Fruit fly (Drosophila melanogaster) whole organism, embryonic: ENCODE data around the gene CG3632.
A peak's percentile ranks its signal among the peaks of the same experiment; 100 is the strongest.

Experiments
- CG10147 ChIP-seq: fragments of 200-800 bp; sonication (Bioruptor generic); optimal IDR thresholded peaks from 2 replicates; lab custom pipeline; 2019; ENCODE audit warnings: missing biosample characterization, mild to moderate bottlenecking, missing genetic modification characterization, moderate library complexity
- CG10274 ChIP-seq: fragments of 200-800 bp; sonication (Bioruptor generic); optimal IDR thresholded peaks from 3 replicates; lab custom pipeline; 2017; ENCODE audit warnings: missing biosample characterization, mild to moderate bottlenecking, missing genetic modification characterization
- CG10431 ChIP-seq: fragments of 200-800 bp; sonication (Bioruptor generic); optimal IDR thresholded peaks from 3 replicates; lab custom pipeline; 2018; ENCODE audit warnings: missing biosample characterization, mild to moderate bottlenecking, missing genetic modification characterization
- CG13296 ChIP-seq: fragments of 200-800 bp; sonication (Bioruptor generic); optimal IDR thresholded peaks from 3 replicates; lab custom pipeline; 2018; ENCODE audit warnings: missing biosample characterization, mild to moderate bottlenecking, missing genetic modification characterization
- CG14965 ChIP-seq: fragments of 200-800 bp; sonication (Bioruptor generic); optimal IDR thresholded peaks from 2 replicates; lab custom pipeline; 2016; ENCODE audit warnings: missing biosample characterization, missing genetic modification characterization, borderline replicate concordance
- CG15269 ChIP-seq: fragments of 200-800 bp; sonication (Bioruptor generic); optimal IDR thresholded peaks from 2 replicates; lab custom pipeline; 2018; ENCODE audit warnings: missing biosample characterization, mild to moderate bottlenecking, missing genetic modification characterization, moderate library complexity
- CG1603 ChIP-seq: fragments of 200-800 bp; sonication (Bioruptor generic); optimal IDR thresholded peaks from 2 replicates; lab custom pipeline; 2019; ENCODE audit warnings: missing biosample characterization, mild to moderate bottlenecking, missing genetic modification characterization, moderate library complexity
- CG16813 ChIP-seq: fragments of 200-800 bp; sonication (Bioruptor generic); IDR thresholded peaks from 3 replicates; pipeline ENCODE4 v1.3.6; 2022; ENCODE audit warnings: missing biosample characterization, missing genetic modification characterization; ENCODE audit not compliant: partially characterized antibody
- CG18619 ChIP-seq: fragments of 200-800 bp; sonication (Bioruptor generic); optimal IDR thresholded peaks from 3 replicates; lab custom pipeline; 2017; ENCODE audit warnings: missing biosample characterization, mild to moderate bottlenecking, missing genetic modification characterization
- CG2116 ChIP-seq: fragments of 200-800 bp; sonication (Bioruptor generic); optimal IDR thresholded peaks from 3 replicates; lab custom pipeline; 2018; ENCODE audit warnings: missing biosample characterization, mild to moderate bottlenecking, missing genetic modification characterization
- CG2129 ChIP-seq: fragments of 200-800 bp; sonication (Bioruptor generic); IDR thresholded peaks from 2 replicates; pipeline ENCODE4 v1.3.6; 2022; ENCODE audit warnings: missing biosample characterization, missing genetic modification characterization; ENCODE audit not compliant: partially characterized antibody
- CG30020 ChIP-seq: fragments of 200-800 bp; optimal IDR thresholded peaks from 2 replicates; lab custom pipeline; 2019; ENCODE audit warnings: missing biosample characterization, mild to moderate bottlenecking, missing genetic modification characterization, moderate library complexity
- CG4328 ChIP-seq: fragments of 200-800 bp; sonication (Bioruptor generic); optimal IDR thresholded peaks from 3 replicates; lab custom pipeline; 2017; ENCODE audit warnings: missing biosample characterization, missing genetic modification reagents, missing genetic modification characterization
- CG6791 ChIP-seq: fragments of 200-800 bp; sonication (Bioruptor generic); IDR thresholded peaks from 3 replicates; pipeline ENCODE4 v1.3.6; 2022; ENCODE audit warnings: missing biosample characterization, missing genetic modification characterization; ENCODE audit not compliant: partially characterized antibody
- CG7556 ChIP-seq: fragments of 200-800 bp; sonication (Bioruptor generic); optimal IDR thresholded peaks from 2 replicates; lab custom pipeline; 2017; ENCODE audit warnings: missing biosample characterization, mild to moderate bottlenecking, missing genetic modification characterization
- Camta ChIP-seq: fragments of 200-800 bp; sonication (Bioruptor generic); optimal IDR thresholded peaks from 2 replicates; lab custom pipeline; 2016; ENCODE audit warnings: missing biosample characterization, missing genetic modification characterization
- ERR ChIP-seq: fragments of 200-800 bp; sonication (Bioruptor generic); optimal IDR thresholded peaks from 2 replicates; lab custom pipeline; 2016; ENCODE audit warnings: missing biosample characterization, missing genetic modification characterization
- Ets65A ChIP-seq: fragments of 200-800 bp; sonication (Bioruptor generic); peaks from one replicate; lab custom pipeline; 2016; ENCODE audit warnings: missing biosample characterization, missing genetic modification characterization
- Jarid2 ChIP-seq: fragments of 200-800 bp; sonication (Bioruptor generic); optimal IDR thresholded peaks from 3 replicates; lab custom pipeline; 2017; ENCODE audit warnings: mild to moderate bottlenecking, missing biosample characterization, missing genetic modification reagents, missing genetic modification characterization
- Med ChIP-seq: fragments of 200-800 bp; sonication (Bioruptor generic); peaks from one replicate; lab custom pipeline; 2016; ENCODE audit warnings: missing biosample characterization, missing genetic modification characterization, mild to moderate bottlenecking, inconsistent platforms, moderate library complexity
- Myb ChIP-seq: fragments of 200-800 bp; sonication (Bioruptor generic); optimal IDR thresholded peaks from 2 replicates; lab custom pipeline; 2016; ENCODE audit warnings: missing biosample characterization, missing genetic modification characterization
- NFAT ChIP-seq: fragments of 200-800 bp; sonication (Bioruptor generic); IDR thresholded peaks from 2 replicates; pipeline ENCODE4 v1.3.6; 2022; ENCODE audit warnings: missing biosample characterization, missing genetic modification characterization
- Optix ChIP-seq: fragments of 200-800 bp; sonication (Bioruptor generic); IDR thresholded peaks from 3 replicates; pipeline ENCODE4 v1.3.6; 2022; ENCODE audit warnings: missing biosample characterization, missing genetic modification characterization
- Taf1 ChIP-seq: fragments of 200-800 bp; sonication (Bioruptor generic); IDR thresholded peaks from 2 replicates; pipeline ENCODE4 v1.3.6; 2022; ENCODE audit warnings: missing biosample characterization, missing genetic modification characterization
- Vsx1 ChIP-seq: fragments of 200-800 bp; sonication (Bioruptor generic); optimal IDR thresholded peaks from 2 replicates; lab custom pipeline; 2017; ENCODE audit warnings: missing biosample characterization, mild to moderate bottlenecking, missing genetic modification characterization, missing genetic modification reagents
- Xbp1 ChIP-seq: fragments of 200-800 bp; sonication (Bioruptor generic); optimal IDR thresholded peaks from 3 replicates; lab custom pipeline; 2016; ENCODE audit warnings: missing biosample characterization, mild to moderate bottlenecking, missing genetic modification characterization
- amos ChIP-seq: fragments of 200-800 bp; sonication (Bioruptor generic); IDR thresholded peaks from 2 replicates; pipeline ENCODE4 v1.3.6; 2022; ENCODE audit warnings: missing biosample characterization, missing genetic modification characterization; ENCODE audit not compliant: partially characterized antibody
- bigmax ChIP-seq: fragments of 200-800 bp; sonication (Bioruptor generic); optimal IDR thresholded peaks from 2 replicates; lab custom pipeline; 2018; ENCODE audit warnings: missing biosample characterization, mild to moderate bottlenecking, missing genetic modification characterization
- dimm ChIP-seq: fragments of 200-800 bp; sonication (Bioruptor generic); IDR thresholded peaks from 2 replicates; pipeline ENCODE4 v1.3.6; 2022; ENCODE audit warnings: missing biosample characterization, missing genetic modification characterization
- exex ChIP-seq: fragments of 200-800 bp; sonication (Bioruptor generic); optimal IDR thresholded peaks from 4 replicates; lab custom pipeline; 2018; ENCODE audit warnings: missing biosample characterization, mild to moderate bottlenecking, missing genetic modification characterization, moderate library complexity
- grau ChIP-seq: fragments of 200-800 bp; optimal IDR thresholded peaks from 3 replicates; lab custom pipeline; 2019; ENCODE audit warnings: missing biosample characterization, mild to moderate bottlenecking, missing genetic modification characterization, moderate library complexity
- gt ChIP-seq: fragments of 200-800 bp; sonication (Bioruptor generic); IDR thresholded peaks from 2 replicates; pipeline ENCODE4 v1.3.6; 2022; ENCODE audit warnings: missing biosample characterization, missing genetic modification characterization
- hkb ChIP-seq, 2 experiments: fragments of 200-800 bp in 1 of 2; fragments of >200 bp in 1 of 2; sonication (Bioruptor generic) in 1 of 2; IDR thresholded peaks in 1 of 2; optimal IDR thresholded peaks in 1 of 2; 2 replicates each; pipeline versions ENCODE4 v1.3.6 to Lab custom; 2017 to 2022; ENCODE audit warnings: missing biosample characterization in 1 of 2, missing genetic modification characterization in 1 of 2
- pb ChIP-seq: fragments of 200-800 bp; sonication (Bioruptor generic); optimal IDR thresholded peaks from 3 replicates; lab custom pipeline; 2016; ENCODE audit warnings: missing biosample characterization, missing genetic modification characterization
- schlank ChIP-seq: fragments of 200-800 bp; sonication (Bioruptor generic); optimal IDR thresholded peaks from 2 replicates; lab custom pipeline; 2018; ENCODE audit warnings: missing biosample characterization, mild to moderate bottlenecking, missing genetic modification characterization
- sens ChIP-seq: fragments of 200-800 bp; sonication (Bioruptor generic); peaks from one replicate; lab custom pipeline; 2016; ENCODE audit warnings: missing biosample characterization, missing genetic modification characterization
- ssp ChIP-seq: fragments of 200-800 bp; sonication (Bioruptor generic); IDR thresholded peaks from 2 replicates; pipeline ENCODE4 v1.3.6; 2022; ENCODE audit warnings: missing biosample characterization, missing genetic modification characterization
- tna ChIP-seq: fragments of 200-800 bp; sonication (Bioruptor generic); IDR thresholded peaks from 2 replicates; pipeline ENCODE4 v1.3.6; 2022; ENCODE audit warnings: missing biosample characterization, missing genetic modification characterization; ENCODE audit not compliant: partially characterized antibody
- trem ChIP-seq: fragments of 200-800 bp; optimal IDR thresholded peaks from 3 replicates; lab custom pipeline; 2019; ENCODE audit warnings: missing biosample characterization, mild to moderate bottlenecking, missing genetic modification characterization, moderate library complexity
- unc-4 ChIP-seq: fragments of 200-800 bp; sonication (Bioruptor generic); IDR thresholded peaks from 2 replicates; pipeline ENCODE4 v1.3.6; 2022; ENCODE audit warnings: missing biosample characterization, missing genetic modification characterization; ENCODE audit not compliant: partially characterized antibody
- vnd ChIP-seq: fragments of 200-800 bp; sonication (Bioruptor generic); IDR thresholded peaks from 3 replicates; pipeline ENCODE4 v1.3.6; 2022; ENCODE audit warnings: missing biosample characterization, missing genetic modification characterization; ENCODE audit not compliant: partially characterized antibody
- zen2 ChIP-seq: fragments of 200-800 bp; sonication (Bioruptor generic); IDR thresholded peaks from 3 replicates; pipeline ENCODE4 v1.3.6; 2022; ENCODE audit warnings: missing biosample characterization, missing genetic modification characterization; ENCODE audit not compliant: partially characterized antibody
- zf30C ChIP-seq: fragments of 200-800 bp; sonication (Bioruptor generic); optimal IDR thresholded peaks from 3 replicates; lab custom pipeline; 2018; ENCODE audit warnings: missing biosample characterization, mild to moderate bottlenecking, missing genetic modification characterization

CG3632 gene

DNA sequence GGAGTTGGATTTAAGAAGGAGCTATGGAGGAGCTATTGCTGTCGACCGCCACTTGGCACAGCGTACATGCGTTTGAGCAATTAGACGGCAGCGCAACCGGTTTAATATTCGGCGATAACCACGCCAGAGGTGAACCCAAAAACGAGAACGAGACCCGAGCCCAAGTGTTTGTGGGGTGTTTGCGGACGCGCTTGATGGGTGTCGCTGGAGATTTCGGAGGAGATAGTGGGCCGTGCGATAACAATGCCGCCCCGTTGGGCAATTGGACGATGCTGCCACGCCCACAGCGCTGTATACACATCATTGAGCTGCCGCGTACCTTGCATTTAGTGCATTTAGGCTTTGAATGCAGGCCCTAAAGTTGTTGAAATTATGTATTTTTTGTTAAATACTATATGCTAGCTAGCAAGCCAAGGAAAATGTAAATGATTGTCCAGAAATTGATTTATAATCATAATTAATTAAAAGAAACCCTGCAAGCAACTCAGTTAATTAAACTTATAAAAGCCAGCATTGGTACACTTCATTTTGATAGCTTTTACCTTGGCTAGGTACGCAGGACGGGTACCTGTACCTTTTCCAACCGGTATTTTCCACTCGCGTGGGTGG is 11.9 kb downstream of the CG3632 start, which contains the start of gene Had1 (continued):
- TF ChIP-seq hkb (optimal IDR thresholded peaks at IDR 0.05; lab: Kevin White, UChicago) (no peak), hkb (GFP tag; IDR thresholded peaks at IDR 0.05; lab: Robert Waterston, UW) (no peak), CG18619 (GFP tag; lab: Kevin White, UChicago) (no peak), zf30C (no peak), CG14965 (no peak), Myb (GFP tag; lab: Kevin White, UChicago) (no peak), bigmax (GFP tag; lab: Kevin White, UChicago) (no peak), CG15269 (tag; lab: Kevin White, UChicago) (no peak), ssp (no peak), CG10147 (no peak), Ets65A (GFP tag; lab: Kevin White, UChicago) (no peak), grau (tag; lab: Kevin White, UChicago) (no peak), CG2129 (GFP tag; lab: Robert Waterston, UW) (no peak), Optix (GFP tag; lab: Robert Waterston, UW) (no peak), CG10274 (no peak), tna (GFP tag; lab: Robert Waterston, UW) (no peak)

DNA sequence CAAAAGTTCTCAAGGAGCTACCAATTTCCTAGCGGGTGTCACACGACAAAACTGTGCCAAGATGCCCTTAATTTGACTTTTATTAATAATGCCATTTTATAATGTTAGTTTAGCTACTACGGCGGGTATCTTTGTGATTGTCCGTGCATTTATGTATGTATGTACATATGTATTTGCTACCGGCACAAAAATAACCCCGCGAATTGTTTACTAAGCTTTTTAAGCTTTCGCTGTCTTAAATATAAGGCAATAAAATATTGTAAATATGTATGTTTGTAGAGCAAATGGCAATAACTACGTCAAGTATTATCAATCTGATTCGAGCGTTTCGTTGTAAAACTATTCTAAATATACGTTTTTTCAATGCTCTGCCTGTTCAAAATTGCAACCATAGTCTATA is 12.5 kb downstream of the CG3632 start:
- peak; percentile 44 for TF ChIP-seq sens
- peak; percentile 44 for TF ChIP-seq ERR (GFP tag; lab: Kevin White, UChicago)
- peak; percentile 13 for TF ChIP-seq CG13296 (GFP tag; lab: Kevin White, UChicago)
- no peak for TF ChIP-seq Camta (GFP tag; lab: Kevin White, UChicago)
- peak; percentile 2 for TF ChIP-seq Med

DNA sequence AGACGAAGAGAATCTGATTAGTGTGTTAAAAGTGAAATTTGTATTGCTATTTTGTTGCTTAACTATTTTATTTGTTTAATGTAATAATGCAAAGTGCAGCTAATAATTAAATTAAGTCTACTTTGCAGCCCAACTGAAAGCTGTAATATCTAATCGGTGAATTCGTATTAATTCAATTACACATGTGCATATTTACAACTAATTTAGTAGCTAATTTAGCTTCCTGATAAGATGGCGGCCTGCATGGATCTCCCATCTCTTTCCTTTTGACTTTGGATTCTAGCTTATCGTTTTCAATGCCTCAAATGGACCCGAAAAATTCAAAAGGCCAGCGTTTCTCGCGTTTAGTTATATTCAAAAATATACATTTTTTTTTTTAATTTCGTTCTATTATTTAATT is 13.3 kb downstream of the CG3632 start:
- TF ChIP-seq NFAT (GFP tag; lab: Robert Waterston, UW) (no peak), dimm (GFP tag; lab: Robert Waterston, UW) (no peak), exex (tag; lab: Kevin White, UChicago) (peak; percentile 60), Vsx1 (peak; percentile 71), CG16813 (GFP tag; lab: Robert Waterston, UW) (no peak), pb (no peak), Taf1 (no peak)

DNA sequence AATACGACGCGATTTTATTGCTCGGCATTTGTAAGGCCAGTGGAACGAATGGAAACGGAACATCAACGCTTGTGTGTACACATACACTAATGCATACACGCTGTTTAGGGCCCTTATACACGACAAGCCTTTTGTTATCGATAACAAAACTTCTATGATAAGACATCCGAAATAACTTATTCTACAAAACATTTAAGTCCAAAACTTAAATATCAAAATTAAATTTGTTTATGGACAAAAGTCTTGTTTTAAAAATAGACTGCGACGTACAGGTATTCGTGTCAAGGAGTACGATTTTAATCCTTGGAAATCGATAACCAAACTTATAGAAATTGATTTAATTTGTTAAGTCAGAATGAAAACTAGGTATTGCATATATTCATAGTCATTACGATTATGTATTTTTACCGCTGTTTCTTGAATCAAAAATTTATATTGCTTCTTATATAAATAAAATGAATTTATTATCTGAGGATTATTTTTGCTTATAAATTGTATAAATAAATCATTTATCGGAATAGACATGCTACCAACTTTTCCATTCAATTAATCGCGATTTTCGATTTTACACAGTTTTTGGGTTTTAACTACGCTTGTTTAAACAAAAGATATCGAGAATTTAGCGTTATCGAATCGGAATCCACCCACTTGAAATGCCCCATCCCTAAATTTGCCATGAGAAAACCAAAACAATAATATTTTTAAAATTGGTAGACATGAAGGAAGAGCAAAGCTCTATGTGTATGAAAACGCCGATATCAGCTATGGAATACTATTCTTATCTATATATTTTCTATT is 16.8 kb downstream of the CG3632 start, which contains the start of the genes CG9915 and SWIP:
TSS of gene CG9915 (minus strand) at position 61 of the 798 bp plus-strand sequence.
TSS of gene SWIP (plus strand) at position 632 of the 798 bp plus-strand sequence.
- TF ChIP-seq zf30C (no peak), schlank (no peak), CG10431 (GFP tag; lab: Kevin White, UChicago) (no peak), zen2 (GFP tag; lab: Robert Waterston, UW) (0 out of 3 replicates have a peak, but pooled peaks have one; percentile 36), gt (GFP tag; lab: Robert Waterston, UW) (no peak), CG18619 (GFP tag; lab: Kevin White, UChicago) (peak; percentile 12), CG1603 (tag; lab: Kevin White, UChicago) (peak; percentile 68), trem (tag; lab: Kevin White, UChicago) (peak; percentile 18), CG30020 (peak; percentile 95), CG6791 (peak; percentile 74), CG2116 (peak; percentile 76), CG4328 (GFP tag; lab: Kevin White, UChicago) (no peak), unc-4 (GFP tag; lab: Robert Waterston, UW) (0 out of 2 replicates have a peak, but pooled peaks have one; percentile 46), Xbp1 (GFP tag; lab: Kevin White, UChicago) (peak; percentile 16), amos (GFP tag; lab: Robert Waterston, UW) (peak; percentile 60; the same call in 1 of the 2 replicates), vnd (GFP tag; lab: Robert Waterston, UW) (peak; percentile 70), CG7556 (GFP tag; lab: Kevin White, UChicago) (no peak), Jarid2 (GFP tag; lab: Kevin White, UChicago) (no peak)
